Fruit fly (Drosophila melanogaster) whole organism: ENCODE data around the gene CG3764.
"Not testable (repeated sequence)": the region's sequence is repeated elsewhere in the genome, so short reads cannot be mapped to it uniquely, and the experiment has no call there.

ENCODE experiments used
- CG8478 ChIP-seq: fragments of >200 bp; optimal IDR thresholded peaks from 2 replicates; lab custom pipeline; 2018; ENCODE audit warnings: inconsistent platforms
- Dll ChIP-seq: fragments of >200 bp; optimal IDR thresholded peaks from 2 replicates; lab custom pipeline; 2017
- EcR ChIP-seq, 2 experiments: fragments of >200 bp; optimal IDR thresholded peaks; 2 replicates each; lab custom pipeline; 2017; ENCODE audit warnings: missing biosample characterization in 2 of 2, missing genetic modification characterization in 2 of 2, missing genetic modification reagents in 2 of 2
- pan ChIP-seq: fragments of >200 bp; optimal IDR thresholded peaks from 2 replicates; lab custom pipeline; 2017
- psq ChIP-seq: fragments of >200 bp; optimal IDR thresholded peaks from 2 replicates; lab custom pipeline; 2017
- usp ChIP-seq: fragments of >200 bp; optimal IDR thresholded peaks from 2 replicates; lab custom pipeline; 2017; ENCODE audit warnings: missing biosample characterization, missing genetic modification characterization, mixed read lengths

CG3764 gene

DNA sequence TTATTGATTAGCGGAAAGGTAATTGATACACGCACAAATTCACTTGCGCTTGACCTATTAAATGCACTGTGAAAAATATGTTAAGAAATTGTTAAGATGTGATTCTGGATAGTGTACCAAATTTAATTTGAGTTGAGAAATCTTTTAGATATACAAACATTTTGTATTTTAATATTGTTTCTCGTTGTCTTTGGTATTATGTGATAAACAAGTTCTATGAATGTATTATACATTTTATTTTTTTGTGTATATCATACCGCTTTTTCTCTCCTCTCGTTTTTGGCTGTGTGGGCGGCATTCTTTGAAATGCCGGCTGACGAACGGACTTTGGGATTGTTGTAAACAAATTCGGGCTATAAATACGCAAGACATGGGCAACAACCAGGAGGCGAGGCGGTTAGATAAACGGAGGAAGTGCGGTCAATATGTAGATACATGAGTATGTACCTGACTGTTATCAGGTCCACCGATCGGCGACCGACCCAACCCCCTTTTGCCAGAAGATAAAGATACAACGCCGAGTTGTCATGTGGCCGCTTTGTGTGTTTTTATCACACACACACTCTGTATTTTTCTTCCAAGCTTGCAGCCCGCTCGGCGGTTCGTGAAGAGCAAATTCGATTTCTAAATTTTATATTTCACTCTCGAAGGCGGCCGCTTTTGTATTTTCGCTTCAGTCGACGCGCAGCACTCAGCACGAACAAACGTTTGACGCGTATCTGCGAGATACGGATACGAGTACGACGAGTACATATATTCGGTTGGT, 55.4 kb downstream of the CG3764 start:
- TF ChIP-seq Dll: no peak
- no peak for TF ChIP-seq pan (lab: Kevin White, UChicago)
- TF ChIP-seq usp (GFP tag; lab: Kevin White, UChicago): no peak
- TF ChIP-seq EcR (GFP tag; optimal IDR thresholded peaks at IDR 0.05; lab: Kevin White, UChicago): no peak
- TF ChIP-seq psq (lab: Kevin White, UChicago): no peak
- TF ChIP-seq CG8478 (lab: Kevin White, UChicago): no peak

DNA sequence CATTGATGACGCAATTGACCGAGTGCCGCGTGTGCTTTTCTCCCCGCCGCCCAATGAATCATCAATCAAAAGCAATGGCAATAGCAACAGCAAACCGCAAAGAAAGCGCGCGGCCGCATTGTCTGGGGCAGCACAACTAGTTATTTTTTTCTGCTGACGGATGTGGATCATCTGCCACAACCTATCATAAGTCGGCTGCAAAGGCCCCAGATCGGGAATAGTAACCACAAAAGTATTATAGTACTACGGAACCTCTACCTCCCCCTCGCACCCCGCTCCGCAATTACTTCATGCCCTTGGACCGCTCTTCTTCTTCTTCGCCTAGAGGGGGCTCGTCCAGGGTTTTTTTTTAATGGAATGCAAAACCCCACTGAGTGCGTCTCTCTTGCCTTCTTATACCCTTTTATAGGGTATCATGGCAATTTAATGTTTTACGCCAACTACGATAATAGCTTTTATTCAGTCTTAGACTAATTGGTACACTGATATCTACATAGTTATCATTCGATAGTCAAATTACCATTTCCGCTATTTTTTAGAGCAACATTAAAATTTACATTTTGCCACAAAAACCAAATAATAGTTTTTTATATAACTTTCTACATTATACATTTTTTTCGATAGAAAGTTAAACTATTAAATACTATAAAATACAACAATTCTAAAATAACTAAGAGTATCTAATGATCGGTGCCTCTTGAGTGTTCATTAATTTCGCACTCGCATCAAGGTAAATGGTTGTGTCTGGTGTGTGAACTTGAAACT, 56.2 kb downstream of the CG3764 start:
- no peak for TF ChIP-seq EcR (GFP tag; optimal IDR thresholded peaks at IDR 0.05; lab: Kevin White, UChicago)
- no peak for TF ChIP-seq usp (GFP tag; lab: Kevin White, UChicago)
- TF ChIP-seq psq (lab: Kevin White, UChicago): no peak
- no peak for TF ChIP-seq pan (lab: Kevin White, UChicago)

DNA sequence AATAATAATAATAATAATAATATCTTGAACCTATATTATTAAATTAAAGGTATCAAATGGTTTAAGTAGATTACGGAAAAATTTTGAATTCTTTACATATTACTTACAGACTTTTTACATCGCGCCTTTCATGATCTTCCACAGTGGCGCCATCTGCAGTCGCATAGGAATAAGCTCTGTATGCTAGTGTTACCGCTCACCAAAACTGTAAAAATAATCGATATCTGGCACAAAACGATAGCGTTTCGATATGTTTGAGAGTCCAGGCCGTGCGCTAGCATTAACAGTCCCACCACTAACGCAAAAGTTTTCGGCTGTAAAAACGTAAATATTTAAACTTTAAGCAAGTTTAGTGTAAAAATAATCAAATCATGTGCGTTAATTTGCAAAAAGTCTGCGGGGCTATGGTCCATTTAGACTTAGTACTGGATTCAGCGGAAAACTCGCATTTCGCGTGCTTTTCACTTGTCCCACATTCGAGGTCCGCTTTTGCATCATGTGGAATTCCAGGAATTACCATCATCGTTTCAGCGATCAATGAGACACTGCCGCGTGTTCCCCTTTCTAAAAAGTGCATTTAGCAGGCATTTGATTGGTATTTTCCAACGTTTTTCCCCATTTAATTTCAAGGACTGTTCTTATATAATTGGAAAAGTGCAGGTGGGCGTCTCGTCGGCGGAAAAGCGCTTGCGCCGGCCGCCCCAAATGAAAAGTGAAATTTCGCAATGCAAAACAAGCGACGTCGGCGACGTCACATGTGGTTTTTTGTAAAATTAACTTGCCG, 57.0 kb downstream of the CG3764 start:
- TF ChIP-seq EcR (GFP tag; optimal IDR thresholded peaks at IDR 0.05; lab: Kevin White, UChicago): no peak
- no peak for TF ChIP-seq CG8478 (lab: Kevin White, UChicago)
- TF ChIP-seq Dll: no peak
- TF ChIP-seq pan (lab: Kevin White, UChicago): no peak

DNA sequence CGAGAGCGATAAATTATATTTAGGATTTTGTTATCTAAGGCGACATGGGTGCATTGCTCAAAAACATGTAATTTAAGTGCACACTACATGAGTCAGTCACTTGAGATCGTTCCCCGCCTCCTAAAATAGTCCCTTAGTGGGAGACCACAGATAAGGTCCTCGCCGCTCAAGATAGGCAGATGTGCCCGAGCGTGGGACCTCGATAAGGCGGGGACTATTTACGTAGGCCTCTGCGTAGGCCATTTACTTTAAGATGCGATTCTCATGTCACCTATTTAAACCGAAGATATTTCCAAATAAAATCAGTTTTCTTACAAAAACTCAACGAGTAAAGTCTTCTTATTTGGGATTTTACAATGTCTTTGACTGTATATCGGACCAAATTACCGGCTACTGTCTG, 57.8 kb downstream of the CG3764 start, which contains the start of gene Ogdh:
Gene Ogdh (plus strand): TSS at position 301 of the 400 bp plus-strand sequence.
- TF ChIP-seq Dll; usp (GFP tag; lab: Kevin White, UChicago); psq (lab: Kevin White, UChicago): not testable (repeated sequence)
